Worm (Caenorhabditis elegans): ENCODE measurements around the gene cyld-1.
A peak's percentile ranks its signal among the peaks of the same experiment; 100 is the strongest.

The cyld-1 gene

DNA sequence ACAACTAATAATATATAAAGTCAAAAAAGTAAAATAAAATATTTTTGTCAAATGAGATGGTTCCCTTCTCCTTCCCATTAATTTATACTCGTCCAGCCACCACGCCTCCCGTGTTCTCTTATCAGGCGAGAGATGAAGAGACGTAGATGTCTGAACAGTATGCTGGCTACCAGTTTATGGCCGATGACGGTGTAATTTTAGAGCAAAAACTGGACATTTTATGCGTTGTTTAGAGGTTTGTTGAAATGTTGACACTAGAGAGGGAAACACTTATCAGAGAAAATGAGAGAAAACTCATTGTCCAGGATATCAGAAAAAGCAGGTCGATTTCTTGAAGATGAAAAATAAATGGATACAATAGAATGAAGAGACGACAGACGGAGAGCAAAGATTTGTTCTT is 53.3 kb downstream of the cyld-1 start:
- no peak for TF ChIP-seq lir-1 (GFP tag; conservative IDR thresholded peaks at IDR 0.05)
- TF ChIP-seq nfyb-1 (GFP tag; IDR thresholded peaks at IDR 0.05) = no peak
- TF ChIP-seq nhr-80 (tag; optimal IDR thresholded peaks at IDR 0.05) = peak; percentile 51

DNA sequence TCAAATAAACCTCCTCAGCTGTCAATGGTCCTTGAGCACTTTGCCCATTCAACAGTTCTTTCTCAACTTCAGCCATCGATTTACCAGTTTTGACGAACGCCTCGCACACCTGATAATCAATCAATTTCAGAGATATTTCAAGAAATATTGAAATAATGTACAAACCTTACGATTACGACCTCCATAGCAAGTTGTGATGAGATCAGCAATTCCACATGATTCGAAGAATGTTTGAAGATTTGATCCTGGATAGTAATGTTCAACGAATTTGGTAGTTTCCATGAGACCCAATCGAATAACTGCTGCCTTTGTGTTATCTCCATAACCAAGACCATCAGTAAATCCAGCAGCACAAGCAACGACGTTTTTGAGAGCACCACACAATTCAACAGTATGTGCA is 55.5 kb downstream of the cyld-1 start:
- no peak for TF ChIP-seq Y79H2A.3 (GFP tag; conservative IDR thresholded peaks at IDR 0.05)

ce11 chrIII:9853667-9854620 is 56.5 kb downstream of the cyld-1 start:
- TF ChIP-seq F57C9.4 (tag; optimal IDR thresholded peaks at IDR 0.05) = no peak
- no peak for TF ChIP-seq T26A5.8 (tag; optimal IDR thresholded peaks at IDR 0.05)
- TF ChIP-seq nhr-80 (tag; optimal IDR thresholded peaks at IDR 0.05) = no peak
- TF ChIP-seq F33H1.4 (GFP tag; IDR thresholded peaks at IDR 0.05) = no peak
- TF ChIP-seq unc-130 (GFP tag; optimal IDR thresholded peaks at IDR 0.05) = no peak
- no peak for TF ChIP-seq nhr-90 (tag; optimal IDR thresholded peaks at IDR 0.05)
- TF ChIP-seq ekl-4 (GFP tag; IDR thresholded peaks at IDR 0.05) = no peak
- TF ChIP-seq T07F8.4 (tag; optimal IDR thresholded peaks at IDR 0.05) = no peak
- TF ChIP-seq ztf-26 (tag; optimal IDR thresholded peaks at IDR 0.05) = no peak
- no peak for TF ChIP-seq egl-18 (GFP tag; IDR thresholded peaks at IDR 0.05)
- no peak for TF ChIP-seq mxl-1 (tag; optimal IDR thresholded peaks at IDR 0.05)
- peak; percentile 2 for TF ChIP-seq somi-1 (GFP tag; optimal IDR thresholded peaks at IDR 0.05)
- no peak for TF ChIP-seq attf-6 (GFP tag; IDR thresholded peaks at IDR 0.05)
- TF ChIP-seq zfh-2 (GFP tag; conservative IDR thresholded peaks at IDR 0.05) = no peak
- no peak for TF ChIP-seq K12H6.12 (tag; optimal IDR thresholded peaks at IDR 0.05)
- TF ChIP-seq B0035.1 (tag; optimal IDR thresholded peaks at IDR 0.05) = no peak
- TF ChIP-seq ztf-6 (GFP tag; IDR thresholded peaks at IDR 0.05) = no peak
- TF ChIP-seq ets-4 (GFP tag; optimal IDR thresholded peaks at IDR 0.05) = no peak
- no peak for TF ChIP-seq mes-4 (tag; optimal IDR thresholded peaks at IDR 0.05)
- TF ChIP-seq sdz-38 (tag; optimal IDR thresholded peaks at IDR 0.05) = no peak
- no peak for TF ChIP-seq rcor-1 (GFP tag; IDR thresholded peaks at IDR 0.05)
- no peak for TF ChIP-seq ZK185.1 (tag; optimal IDR thresholded peaks at IDR 0.05; ENCODE audit: poor library complexity, severe bottlenecking)
- 0 out of 2 replicates have a peak, but pooled peaks have one; percentile 51 for TF ChIP-seq Y53G8AR.9 (GFP tag; conservative IDR thresholded peaks at IDR 0.05)
- peak; percentile 98 for TF ChIP-seq him-1 (tag; optimal IDR thresholded peaks at IDR 0.05)
- TF ChIP-seq hmg-20 (GFP tag; IDR thresholded peaks at IDR 0.05) = no peak
- TF ChIP-seq nhr-120 (GFP tag; IDR thresholded peaks at IDR 0.05) = no peak
- TF ChIP-seq snpc-1.1 (tag; optimal IDR thresholded peaks at IDR 0.05; ENCODE audit: insufficient read depth) = no peak
- TF ChIP-seq lin-35 (GFP tag; optimal IDR thresholded peaks at IDR 0.05) = peak in 1 of 3 experiments; percentile 2
- TF ChIP-seq Y56A3A.18 (GFP tag; IDR thresholded peaks at IDR 0.05) = peak; percentile 72; the same call in 1 of the 2 replicates
- no peak for TF ChIP-seq hsf-1 (GFP tag; IDR thresholded peaks at IDR 0.05)
- TF ChIP-seq tbx-9 (tag; optimal IDR thresholded peaks at IDR 0.05; ENCODE audit: borderline replicate concordance) = no peak
- no peak for TF ChIP-seq let-607 (tag; optimal IDR thresholded peaks at IDR 0.05)
- TF ChIP-seq lin-40 (tag; optimal IDR thresholded peaks at IDR 0.05) = no peak
- peak; percentile 77 for TF ChIP-seq repo-1 (tag; optimal IDR thresholded peaks at IDR 0.05)
- no peak for TF ChIP-seq dox-1 (GFP tag; IDR thresholded peaks at IDR 0.05)
- TF ChIP-seq B0019.2 (GFP tag; conservative IDR thresholded peaks at IDR 0.05) = no peak
- no peak for TF ChIP-seq die-1 (tag; optimal IDR thresholded peaks at IDR 0.05)
- TF ChIP-seq snpc-1.3 (tag; optimal IDR thresholded peaks at IDR 0.05; ENCODE audit: insufficient read depth) = no peak
- no peak for TF ChIP-seq nhr-27 (tag; optimal IDR thresholded peaks at IDR 0.05)
- TF ChIP-seq chd-7 (tag; optimal IDR thresholded peaks at IDR 0.05) = no peak
